Worm (Caenorhabditis elegans) whole organism, L1 larva: ENCODE results near the gene hsp-4.

Experiments used
- ama-1 ChIP-seq: fragments of 150-350 bp; optimal IDR thresholded peaks from 2 replicates; lab custom pipeline; 2014
- ces-1 ChIP-seq: fragments of 150-350 bp; optimal IDR thresholded peaks from 2 replicates; lab custom pipeline; 2014; ENCODE audit warnings: missing biosample characterization, missing genetic modification reagents, missing genetic modification characterization
- fkh-10 ChIP-seq: sonication (generic microtip); optimal IDR thresholded peaks from 2 replicates; lab custom pipeline; 2017; ENCODE audit warnings: missing biosample characterization, missing genetic modification reagents, missing genetic modification characterization
- lin-15B ChIP-seq: fragments of 150-350 bp; sonication (generic microtip); optimal IDR thresholded peaks from 3 replicates; lab custom pipeline; 2014; ENCODE audit warnings: missing biosample characterization, missing genetic modification characterization
- nhr-11 ChIP-seq: fragments of 150-350 bp; optimal IDR thresholded peaks from 2 replicates; lab custom pipeline; 2014; ENCODE audit warnings: missing biosample characterization, missing genetic modification characterization
- nhr-12 ChIP-seq: sonication (generic microtip); optimal IDR thresholded peaks from 2 replicates; lab custom pipeline; 2017; ENCODE audit warnings: missing biosample characterization, missing genetic modification characterization
- nhr-28 ChIP-seq: fragments of 150-350 bp; optimal IDR thresholded peaks from 2 replicates; lab custom pipeline; 2014; ENCODE audit warnings: missing biosample characterization, missing genetic modification characterization
- skn-1 ChIP-seq: fragments of 150-350 bp; optimal IDR thresholded peaks from 2 replicates; lab custom pipeline; 2014; ENCODE audit warnings: missing biosample characterization, missing genetic modification characterization
- ztf-11 ChIP-seq, 2 experiments: sonication (generic microtip); optimal IDR thresholded peaks; 2 replicates each; lab custom pipeline; 2016 to 2017; ENCODE audit warnings: missing genetic modification characterization in 2 of 2, missing biosample characterization in 1 of 2, missing compliant biosample characterization in 1 of 2

- TF ChIP-seq nhr-11 (tag; lab: Kevin White, UChicago): no peak
- no peak for TF ChIP-seq ces-1 (GFP tag; lab: Kevin White, UChicago)
- TF ChIP-seq skn-1 (tag; lab: Kevin White, UChicago): no peak
- no peak for TF ChIP-seq lin-15B
- TF ChIP-seq ama-1 (lab: Kevin White, UChicago): no peak
- TF ChIP-seq nhr-12 (tag; lab: Kevin White, UChicago): no peak
- TF ChIP-seq nhr-28 (tag; lab: Kevin White, UChicago): no peak
- TF ChIP-seq ztf-11 (tag; optimal IDR thresholded peaks at IDR 0.05; lab: Kevin White, UChicago): no peak
- TF ChIP-seq fkh-10 (GFP tag; lab: Kevin White, UChicago): no peak
These were observed 9.6 kb downstream of the hsp-4 start for ce11 chrII:7342884-7343283.
